Worm (Caenorhabditis elegans) whole organism, young adult: ENCODE measurements around the gene lin-32.

Source experiments
- B0035.1 ChIP-seq: sonication (generic microtip); optimal IDR thresholded peaks from 2 replicates; lab custom pipeline; 2016; ENCODE audit warnings: missing genetic modification characterization, mild to moderate bottlenecking, missing compliant biosample characterization, missing genotype, missing genetic modification reagents
- B0261.1 ChIP-seq: sonication (generic microtip); optimal IDR thresholded peaks from 2 replicates; lab custom pipeline; 2016; ENCODE audit warnings: mild to moderate bottlenecking, missing genetic modification characterization, moderate library complexity, missing compliant biosample characterization
- F33H1.4 ChIP-seq: fragments of 200-800 bp; sonication (Bioruptor generic); IDR thresholded peaks from 2 replicates; pipeline ENCODE4 v1.3.6; 2022; ENCODE audit warnings: missing genetic modification reagents, missing genetic modification characterization, missing compliant biosample characterization
- F57A8.1 ChIP-seq: fragments of 200-800 bp; sonication (Bioruptor generic); optimal IDR thresholded peaks from 2 replicates; lab custom pipeline; 2018; ENCODE audit warnings: mild to moderate bottlenecking, missing genetic modification characterization, moderate library complexity, missing compliant biosample characterization
- K12H6.12 ChIP-seq: fragments of 200-800 bp; sonication (Bioruptor generic); optimal IDR thresholded peaks from 2 replicates; lab custom pipeline; 2018; ENCODE audit warnings: mild to moderate bottlenecking, missing genetic modification characterization, missing compliant biosample characterization
- Y56A3A.18 ChIP-seq: fragments of 200-800 bp; sonication (Bioruptor generic); IDR thresholded peaks from 2 replicates; pipeline ENCODE4 v1.3.6; 2022; ENCODE audit warnings: missing genetic modification reagents, missing genetic modification characterization, missing compliant biosample characterization
- Y67H2A.10 ChIP-seq: fragments of 200-800 bp; sonication (Bioruptor generic); conservative IDR thresholded peaks from 2 replicates; pipeline ENCODE4 v1.3.6; 2022; ENCODE audit warnings: missing genetic modification reagents, missing genetic modification characterization, missing compliant biosample characterization
- attf-3 ChIP-seq: fragments of 200-800 bp; sonication (Bioruptor generic); conservative IDR thresholded peaks from 2 replicates; pipeline ENCODE4 v1.3.6; 2022; ENCODE audit warnings: missing genetic modification reagents, missing genetic modification characterization, missing compliant biosample characterization
- attf-5 ChIP-seq: fragments of 200-800 bp; sonication (Bioruptor generic); optimal IDR thresholded peaks from 2 replicates; lab custom pipeline; 2018; ENCODE audit warnings: mild to moderate bottlenecking, missing genetic modification characterization, missing compliant biosample characterization
- attf-6 ChIP-seq: fragments of 200-800 bp; sonication (Bioruptor generic); IDR thresholded peaks from 2 replicates; pipeline ENCODE4 v1.3.6; 2022; ENCODE audit warnings: missing genetic modification reagents, missing genetic modification characterization, missing compliant biosample characterization
- bed-1 ChIP-seq: fragments of 200-800 bp; sonication (Bioruptor generic); IDR thresholded peaks from 2 replicates; pipeline ENCODE4 v1.3.6; 2022; ENCODE audit warnings: missing genetic modification reagents, missing genetic modification characterization, missing compliant biosample characterization
- cebp-2 ChIP-seq: fragments of 200-800 bp; sonication (Bioruptor generic); IDR thresholded peaks from 2 replicates; pipeline ENCODE4 v1.3.6; 2022; ENCODE audit warnings: missing genetic modification characterization, missing compliant biosample characterization
- ceh-27 ChIP-seq: fragments of 200-800 bp; sonication (Bioruptor generic); optimal IDR thresholded peaks from 2 replicates; lab custom pipeline; 2018; ENCODE audit warnings: mild to moderate bottlenecking, missing genetic modification characterization, moderate library complexity, missing compliant biosample characterization
- efl-1 ChIP-seq: fragments of 150-350 bp; optimal IDR thresholded peaks from 2 replicates; lab custom pipeline; 2014; ENCODE audit warnings: missing biosample characterization, missing genetic modification reagents, missing genetic modification characterization
- egl-18 ChIP-seq: fragments of 200-800 bp; sonication (Bioruptor generic); IDR thresholded peaks from 2 replicates; pipeline ENCODE4 v1.3.6; 2022; ENCODE audit warnings: missing genetic modification reagents, missing genetic modification characterization, missing compliant biosample characterization
- ekl-4 ChIP-seq: fragments of 200-800 bp; sonication (Bioruptor generic); IDR thresholded peaks from 2 replicates; pipeline ENCODE4 v1.3.6; 2022; ENCODE audit warnings: missing genetic modification reagents, missing genetic modification characterization, missing compliant biosample characterization
- hlh-12 ChIP-seq: sonication (generic microtip); optimal IDR thresholded peaks from 2 replicates; lab custom pipeline; 2016; ENCODE audit warnings: missing genetic modification characterization, missing compliant biosample characterization
- hmg-1.2 ChIP-seq: fragments of 200-800 bp; sonication (Bioruptor generic); IDR thresholded peaks from 2 replicates; pipeline ENCODE4 v1.3.6; 2022; ENCODE audit warnings: missing genetic modification reagents, missing genetic modification characterization, missing compliant biosample characterization
- hrde-1 ChIP-seq: sonication (generic microtip); optimal IDR thresholded peaks from 2 replicates; lab custom pipeline; 2016; ENCODE audit warnings: missing genetic modification characterization, mild to moderate bottlenecking, missing compliant biosample characterization, moderate library complexity, missing genotype, missing genetic modification reagents, borderline replicate concordance
- lin-26 ChIP-seq: fragments of 200-800 bp; sonication (Bioruptor generic); IDR thresholded peaks from 2 replicates; pipeline ENCODE4 v1.3.6; 2022; ENCODE audit warnings: missing genetic modification reagents, missing genetic modification characterization, missing compliant biosample characterization
- lin-35 ChIP-seq, 3 experiments: fragments of 150-350 bp in 2 of 3; sonication (generic microtip) in 1 of 3; optimal IDR thresholded peaks; 2 replicates each; lab custom pipeline; 2014 to 2018; ENCODE audit warnings: missing biosample characterization in 3 of 3, missing genetic modification characterization in 3 of 3, missing genetic modification reagents in 3 of 3
- lin-40 ChIP-seq: sonication (generic microtip); optimal IDR thresholded peaks from 2 replicates; lab custom pipeline; 2016; ENCODE audit warnings: missing genetic modification characterization, mild to moderate bottlenecking, missing compliant biosample characterization, missing genotype, missing genetic modification reagents
- lsy-27 ChIP-seq: sonication (generic microtip); optimal IDR thresholded peaks from 2 replicates; lab custom pipeline; 2017; ENCODE audit warnings: missing genetic modification characterization, mild to moderate bottlenecking, missing compliant biosample characterization, antibody characterized with exemption, missing genotype, borderline replicate concordance; ENCODE audit not compliant: insufficient read depth
- madf-8 ChIP-seq: fragments of 200-800 bp; sonication (Bioruptor generic); conservative IDR thresholded peaks from 2 replicates; pipeline ENCODE4 v1.3.6; 2022; ENCODE audit warnings: missing genetic modification reagents, missing genetic modification characterization, missing compliant biosample characterization
- nfyb-1 ChIP-seq: fragments of 200-800 bp; sonication (Bioruptor generic); IDR thresholded peaks from 2 replicates; pipeline ENCODE4 v1.3.6; 2022; ENCODE audit warnings: missing genetic modification reagents, missing genetic modification characterization, missing compliant biosample characterization
- nhr-120 ChIP-seq: fragments of 200-800 bp; sonication (Bioruptor generic); IDR thresholded peaks from 2 replicates; pipeline ENCODE4 v1.3.6; 2022; ENCODE audit warnings: missing genetic modification characterization, missing compliant biosample characterization
- nhr-80 ChIP-seq: sonication (generic microtip); optimal IDR thresholded peaks from 2 replicates; lab custom pipeline; 2016; ENCODE audit warnings: missing genetic modification characterization, missing compliant biosample characterization
- nhr-90 ChIP-seq: sonication (generic microtip); optimal IDR thresholded peaks from 2 replicates; lab custom pipeline; 2016; ENCODE audit warnings: missing genotype, mild to moderate bottlenecking, missing genetic modification characterization, missing compliant biosample characterization
- pbrm-1 ChIP-seq: fragments of 200-800 bp; sonication (Bioruptor generic); IDR thresholded peaks from 2 replicates; pipeline ENCODE4 v1.3.6; 2022; ENCODE audit warnings: missing genetic modification reagents, missing genetic modification characterization, missing compliant biosample characterization
- pha-4 ChIP-seq: fragments of 150-350 bp; sonication (generic microtip); optimal IDR thresholded peaks from 2 replicates; lab custom pipeline; 2014; ENCODE audit warnings: missing biosample characterization, missing genetic modification reagents, missing genetic modification characterization
- rcor-1 ChIP-seq: fragments of 200-800 bp; sonication (Bioruptor generic); IDR thresholded peaks from 2 replicates; pipeline ENCODE4 v1.3.6; 2022; ENCODE audit warnings: missing genetic modification reagents, missing genetic modification characterization, missing compliant biosample characterization
- sea-2 ChIP-seq: fragments of 200-800 bp; sonication (Bioruptor generic); IDR thresholded peaks from 2 replicates; pipeline ENCODE4 v1.3.6; 2022; ENCODE audit warnings: missing genetic modification characterization, missing compliant biosample characterization
- snpc-4 ChIP-seq, 5 experiments: fragments of 150-350 bp in 1 of 5; sonication (generic microtip) in 4 of 5; optimal IDR thresholded peaks; 2 replicates each; lab custom pipeline; 2014 to 2018; ENCODE audit warnings: missing genetic modification characterization in 5 of 5, missing biosample characterization in 3 of 5, antibody characterized with exemption in 2 of 5, mild to moderate bottlenecking in 2 of 5, missing compliant biosample characterization in 2 of 5, missing genotype in 2 of 5, moderate library complexity in 2 of 5, missing genetic modification reagents in 1 of 5
- somi-1 ChIP-seq: fragments of 200-800 bp; sonication (Bioruptor generic); optimal IDR thresholded peaks from 2 replicates; lab custom pipeline; 2018; ENCODE audit warnings: mild to moderate bottlenecking, missing genetic modification characterization, missing compliant biosample characterization
- tbp1 ChIP-seq: fragments of 200-800 bp; sonication (Bioruptor generic); optimal IDR thresholded peaks from 2 replicates; lab custom pipeline; 2018; ENCODE audit warnings: mild to moderate bottlenecking, missing genetic modification characterization, missing compliant biosample characterization
- unc-62 ChIP-seq: fragments of 150-350 bp; optimal IDR thresholded peaks from 2 replicates; lab custom pipeline; 2014; ENCODE audit warnings: missing biosample characterization, missing genetic modification reagents, missing genetic modification characterization
- xnd-1 ChIP-seq: sonication (generic microtip); optimal IDR thresholded peaks from 2 replicates; lab custom pipeline; 2016; ENCODE audit warnings: missing genotype, missing genetic modification reagents, missing genetic modification characterization, missing compliant biosample characterization
- zim-3 ChIP-seq: sonication (generic microtip); optimal IDR thresholded peaks from 2 replicates; lab custom pipeline; 2017; ENCODE audit warnings: mild to moderate bottlenecking, missing genetic modification characterization, moderate library complexity, missing compliant biosample characterization
- ztf-3 ChIP-seq: fragments of 200-800 bp; sonication (Bioruptor generic); optimal IDR thresholded peaks from 2 replicates; lab custom pipeline; 2018; ENCODE audit warnings: mild to moderate bottlenecking, missing genetic modification characterization, missing compliant biosample characterization

Gene lin-32

DNA sequence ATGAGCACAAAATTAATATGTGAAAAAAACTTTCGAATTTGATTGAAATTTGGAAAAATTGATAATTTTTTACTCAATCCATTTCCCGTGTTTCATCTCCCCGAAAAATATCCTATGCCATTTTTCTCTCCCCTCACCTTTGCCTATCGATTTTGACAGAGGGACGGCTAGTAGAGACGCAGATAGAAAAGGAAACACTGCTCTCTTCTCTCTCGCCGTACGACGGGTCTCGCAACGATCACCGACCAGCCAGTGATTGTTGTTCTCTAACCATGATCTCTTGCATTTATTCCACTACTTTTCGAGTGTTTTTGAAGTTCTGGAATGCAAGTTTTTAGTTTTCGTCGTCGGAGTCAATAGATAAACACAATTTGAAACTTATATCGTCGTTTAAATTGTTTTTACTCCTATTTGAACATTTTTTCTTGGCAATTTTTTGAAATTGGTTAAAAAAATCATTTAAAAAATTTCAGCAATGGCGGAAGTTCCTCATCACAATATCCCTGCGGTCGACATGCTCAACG lies 7.6 kb upstream of the lin-32 start, which contains the start of gene vha-15 (continued):
- TF ChIP-seq snpc-4 (GFP tag; optimal IDR thresholded peaks at IDR 0.05; lab: Kevin White, UChicago) (no peak), snpc-4 (tag; optimal IDR thresholded peaks at IDR 0.05; lab: Kevin White, UChicago) (peak in 1 of 4 experiments; percentile 59), attf-5 (GFP tag; lab: Kevin White, UChicago) (peak; percentile 58), egl-18 (GFP tag; lab: Robert Waterston, UW) (no peak), ekl-4 (GFP tag; lab: Robert Waterston, UW) (peak; percentile 47; the same call in 1 of the 2 replicates), ceh-27 (peak; percentile 48), hmg-1.2 (GFP tag; lab: Robert Waterston, UW) (peak; percentile 82), ztf-3 (no peak), F33H1.4 (GFP tag; lab: Robert Waterston, UW) (peak; percentile 63), pha-4 (tag; lab: Kevin White, UChicago) (peak; percentile 39), lin-40 (tag; lab: Kevin White, UChicago) (peak; percentile 72), Y56A3A.18 (0 out of 2 replicates have a peak, but pooled peaks have one; percentile 45)

DNA sequence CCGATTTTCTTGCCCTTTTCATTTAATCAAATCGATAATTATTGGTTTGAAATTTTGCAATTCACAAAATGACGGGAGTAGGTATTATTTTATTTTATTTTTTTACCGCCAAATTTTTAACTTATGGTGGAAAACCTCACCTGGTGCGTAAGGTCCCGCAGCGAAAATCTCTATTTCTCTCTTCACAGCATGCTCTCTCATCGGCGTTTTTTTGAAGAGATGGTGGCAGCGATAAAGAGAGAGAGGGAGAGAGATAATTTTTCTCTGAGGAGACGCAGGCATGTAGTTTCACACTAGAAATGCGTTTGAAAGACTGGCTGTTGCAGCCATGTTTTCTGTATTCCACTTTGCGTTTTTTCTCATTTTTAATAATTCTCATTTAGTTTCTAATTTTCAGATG lies 4.0 kb upstream of the lin-32 start, which contains the start of gene T14F9.2:
Gene T14F9.2, plus strand, starts transcription at position 396 of the 400 bp plus-strand sequence.
- TF ChIP-seq K12H6.12 (tag; lab: Kevin White, UChicago) (no peak), lsy-27 (tag; lab: Kevin White, UChicago) (no peak), F33H1.4 (GFP tag; lab: Robert Waterston, UW) (peak; percentile 42; the same call in 1 of the 2 replicates), B0261.1 (tag; lab: Kevin White, UChicago) (no peak), attf-6 (GFP tag; lab: Robert Waterston, UW) (no peak), ztf-3 (no peak), zim-3 (no peak), nhr-80 (tag; lab: Kevin White, UChicago) (peak; percentile 11), pha-4 (tag; lab: Kevin White, UChicago) (no peak), lin-26 (GFP tag; lab: Robert Waterston, UW) (no peak), hmg-1.2 (GFP tag; lab: Robert Waterston, UW) (peak; percentile 84), efl-1 (GFP tag; lab: Kevin White, UChicago) (peak; percentile 14), nhr-120 (GFP tag; lab: Robert Waterston, UW) (no peak), nfyb-1 (no peak), bed-1 (no peak), lin-40 (tag; lab: Kevin White, UChicago) (peak; percentile 19)

DNA sequence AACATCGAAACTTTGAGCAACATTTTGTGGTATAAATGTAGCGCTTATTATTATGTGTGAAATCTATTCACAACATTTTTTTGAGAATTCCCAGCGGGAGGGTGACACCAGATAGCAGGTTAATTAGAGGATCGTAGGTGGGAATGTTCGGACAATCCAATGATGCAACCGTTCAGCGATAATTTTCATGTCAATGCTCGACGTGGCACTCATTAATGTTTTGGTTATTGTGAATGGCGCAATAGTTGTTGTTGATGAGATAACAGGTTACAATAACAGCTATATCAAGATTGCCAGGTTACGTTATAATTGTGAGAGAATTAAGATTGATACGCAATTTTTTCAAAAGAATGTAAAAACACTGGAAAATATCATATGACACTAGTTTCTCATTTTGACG lies 1.4 kb upstream of the lin-32 start:
- no peak for TF ChIP-seq Y67H2A.10 (GFP tag; lab: Robert Waterston, UW)
- no peak for TF ChIP-seq B0035.1 (tag; lab: Kevin White, UChicago)
- TF ChIP-seq hrde-1 (tag; lab: Kevin White, UChicago): no peak
- no peak for TF ChIP-seq xnd-1 (tag; lab: Kevin White, UChicago)
- no peak for TF ChIP-seq lin-35 (GFP tag; optimal IDR thresholded peaks at IDR 0.05; lab: Kevin White, UChicago)
- TF ChIP-seq attf-3: no peak
- TF ChIP-seq cebp-2 (GFP tag; lab: Robert Waterston, UW): no peak
- no peak for TF ChIP-seq sea-2
- no peak for TF ChIP-seq rcor-1
- TF ChIP-seq nhr-90 (tag; lab: Kevin White, UChicago): no peak
- TF ChIP-seq B0261.1 (tag; lab: Kevin White, UChicago): no peak
- no peak for TF ChIP-seq pbrm-1 (GFP tag; lab: Robert Waterston, UW)
- TF ChIP-seq hlh-12 (tag; lab: Kevin White, UChicago): no peak
- TF ChIP-seq somi-1 (GFP tag; lab: Kevin White, UChicago): no peak
- TF ChIP-seq snpc-4 (GFP tag; optimal IDR thresholded peaks at IDR 0.05; lab: Kevin White, UChicago): no peak
- no peak for TF ChIP-seq snpc-4 (tag; optimal IDR thresholded peaks at IDR 0.05; lab: Kevin White, UChicago)
- no peak for TF ChIP-seq F57A8.1 (GFP tag; lab: Kevin White, UChicago)
- TF ChIP-seq unc-62 (GFP tag; lab: Kevin White, UChicago): no peak
- TF ChIP-seq madf-8 (GFP tag; lab: Robert Waterston, UW): no peak
- TF ChIP-seq tbp1: no peak
